Worm (Caenorhabditis elegans) whole organism, mixed stage, embryonic: ENCODE data around the gene ugt-65.
"Not testable (repeated sequence)": the region's sequence is repeated elsewhere in the genome, so short reads cannot be mapped to it uniquely, and the experiment has no call there.

Source experiments
- M03D4.4 ChIP-seq: sonication (generic microtip); optimal IDR thresholded peaks from 2 replicates; lab custom pipeline; 2017; ENCODE audit warnings: mild to moderate bottlenecking, missing genetic modification characterization, missing compliant biosample characterization
- bed-3 ChIP-seq: fragments of 200-800 bp; sonication (Bioruptor generic); optimal IDR thresholded peaks from 3 replicates; lab custom pipeline; 2018; ENCODE audit warnings: mild to moderate bottlenecking, missing genetic modification characterization, moderate library complexity, missing compliant biosample characterization
- blmp-1 ChIP-seq: fragments of 150-350 bp; optimal IDR thresholded peaks from 2 replicates; lab custom pipeline; 2014; ENCODE audit warnings: missing biosample characterization, missing genetic modification characterization
- ceh-39 ChIP-seq: fragments of 150-350 bp; optimal IDR thresholded peaks from 2 replicates; lab custom pipeline; 2014; ENCODE audit warnings: missing biosample characterization, missing genetic modification characterization
- ceh-43 ChIP-seq: fragments of 200-800 bp; sonication (Bioruptor generic); optimal IDR thresholded peaks from 2 replicates; lab custom pipeline; 2018; ENCODE audit warnings: mild to moderate bottlenecking, missing genetic modification characterization, moderate library complexity, missing compliant biosample characterization
- ceh-83 ChIP-seq: fragments of 200-800 bp; sonication (Bioruptor generic); optimal IDR thresholded peaks from 2 replicates; lab custom pipeline; 2018; ENCODE audit warnings: mild to moderate bottlenecking, missing genetic modification characterization, missing compliant biosample characterization
- ces-1 ChIP-seq: fragments of 150-350 bp; optimal IDR thresholded peaks from 2 replicates; lab custom pipeline; 2014; ENCODE audit warnings: missing biosample characterization, missing genetic modification reagents, missing genetic modification characterization
- elt-1 ChIP-seq: sonication (generic microtip); optimal IDR thresholded peaks from 2 replicates; lab custom pipeline; 2017; ENCODE audit warnings: missing genetic modification characterization, mild to moderate bottlenecking, missing compliant biosample characterization, antibody characterized with exemption, moderate library complexity, borderline replicate concordance; ENCODE audit not compliant: insufficient read depth
- elt-3 ChIP-seq: fragments of 150-350 bp; optimal IDR thresholded peaks from 2 replicates; lab custom pipeline; 2014; ENCODE audit warnings: missing biosample characterization, missing genetic modification characterization
- ham-2 ChIP-seq: fragments of 200-800 bp; sonication (Bioruptor generic); optimal IDR thresholded peaks from 2 replicates; lab custom pipeline; 2018; ENCODE audit warnings: mild to moderate bottlenecking, missing genetic modification characterization, missing compliant biosample characterization
- lin-13 ChIP-seq: fragments of 150-350 bp; optimal IDR thresholded peaks from 2 replicates; lab custom pipeline; 2014; ENCODE audit warnings: missing biosample characterization, missing genetic modification characterization
- lin-32 ChIP-seq: fragments of 200-800 bp; sonication (Bioruptor generic); optimal IDR thresholded peaks from 2 replicates; lab custom pipeline; 2018; ENCODE audit warnings: mild to moderate bottlenecking, missing genetic modification characterization, missing compliant biosample characterization
- lsy-2 ChIP-seq: fragments of 150-350 bp; optimal IDR thresholded peaks from 2 replicates; lab custom pipeline; 2014; ENCODE audit warnings: missing biosample characterization, missing genetic modification characterization
- mep-1 ChIP-seq: fragments of 150-350 bp; optimal IDR thresholded peaks from 2 replicates; lab custom pipeline; 2017; ENCODE audit warnings: missing biosample characterization, missing genetic modification reagents, missing genetic modification characterization, inconsistent platforms
- nhr-12 ChIP-seq: fragments of 150-350 bp; optimal IDR thresholded peaks from 2 replicates; lab custom pipeline; 2014; ENCODE audit warnings: missing biosample characterization, missing genetic modification characterization
- nhr-2 ChIP-seq: fragments of 150-350 bp; optimal IDR thresholded peaks from 2 replicates; lab custom pipeline; 2014; ENCODE audit warnings: missing biosample characterization, missing genetic modification characterization
- nhr-237 ChIP-seq: fragments of 150-350 bp; optimal IDR thresholded peaks from 2 replicates; lab custom pipeline; 2014; ENCODE audit warnings: missing biosample characterization, missing genetic modification characterization
- nhr-28 ChIP-seq: fragments of 150-350 bp; optimal IDR thresholded peaks from 2 replicates; lab custom pipeline; 2014; ENCODE audit warnings: missing biosample characterization, missing genetic modification characterization
- nhr-76 ChIP-seq: sonication (generic microtip); optimal IDR thresholded peaks from 2 replicates; lab custom pipeline; 2017; ENCODE audit warnings: missing biosample characterization, missing genetic modification characterization
- pha-4 ChIP-seq: fragments of 150-350 bp; optimal IDR thresholded peaks from 2 replicates; lab custom pipeline; 2018; ENCODE audit warnings: missing biosample characterization, missing genetic modification reagents, missing genetic modification characterization
- sem-2 ChIP-seq: fragments of 200-800 bp; sonication (Bioruptor generic); optimal IDR thresholded peaks from 2 replicates; lab custom pipeline; 2018; ENCODE audit warnings: mild to moderate bottlenecking, missing genetic modification characterization, missing compliant biosample characterization
- tbx-8 ChIP-seq: fragments of 200-800 bp; sonication (Bioruptor generic); optimal IDR thresholded peaks from 2 replicates; lab custom pipeline; 2018; ENCODE audit warnings: mild to moderate bottlenecking, missing genetic modification characterization, moderate library complexity, missing compliant biosample characterization
- unc-120 ChIP-seq: sonication (generic microtip); optimal IDR thresholded peaks from 2 replicates; lab custom pipeline; 2017; ENCODE audit warnings: missing genetic modification characterization, missing compliant biosample characterization; ENCODE audit not compliant: poor library complexity, severe bottlenecking
- unc-39 ChIP-seq: fragments of 150-350 bp; optimal IDR thresholded peaks from 2 replicates; lab custom pipeline; 2014; ENCODE audit warnings: missing biosample characterization, missing genetic modification characterization
- zip-8 ChIP-seq: fragments of 150-350 bp; optimal IDR thresholded peaks from 2 replicates; lab custom pipeline; 2014; ENCODE audit warnings: missing biosample characterization, missing genetic modification characterization

ugt-65 gene

ce11 chrIV:12456613-12457012 is 36.1 kb downstream of the ugt-65 start, which contains the start of gene C25G4.7:
Gene C25G4.7, plus strand, starts transcription at chrIV:12456913.
- TF ChIP-seq ceh-83 (GFP tag; lab: Kevin White, UChicago) = no peak
- TF ChIP-seq mep-1 (tag; lab: Kevin White, UChicago) = no peak
- TF ChIP-seq bed-3 (GFP tag; lab: Kevin White, UChicago) = no peak
- TF ChIP-seq, all 35 proteins: peak for 0

- TF ChIP-seq nhr-2 (tag; lab: Kevin White, UChicago) (no peak), blmp-1 (tag; lab: Kevin White, UChicago) (no peak), elt-3 (tag; lab: Kevin White, UChicago) (no peak), nhr-28 (tag; lab: Kevin White, UChicago) (no peak), lin-32 (GFP tag; lab: Kevin White, UChicago) (no peak), unc-120 (no peak), pha-4 (tag; lab: Kevin White, UChicago) (no peak), zip-8 (tag; lab: Kevin White, UChicago) (no peak), unc-39 (tag; lab: Kevin White, UChicago) (no peak), ceh-43 (GFP tag; lab: Kevin White, UChicago) (no peak), nhr-76 (tag; lab: Kevin White, UChicago) (no peak), lsy-2 (no peak), tbx-8 (GFP tag; lab: Kevin White, UChicago) (no peak), lin-13 (tag; lab: Kevin White, UChicago) (no peak), ceh-83 (GFP tag; lab: Kevin White, UChicago) (no peak), mep-1 (tag; lab: Kevin White, UChicago) (no peak)
Measured at ce11 chrIV:12463370-12463769, 42.9 kb downstream of the ugt-65 start, which contains the start of gene C25G4.8. Gene C25G4.8, minus strand, starts transcription at chrIV:12463470.

- no peak for TF ChIP-seq M03D4.4 (tag; lab: Kevin White, UChicago)
- no peak for TF ChIP-seq ceh-83 (GFP tag; lab: Kevin White, UChicago)
- TF ChIP-seq bed-3 (GFP tag; lab: Kevin White, UChicago) = no peak
- TF ChIP-seq nhr-76 (tag; lab: Kevin White, UChicago) = no peak
- TF ChIP-seq lin-32 (GFP tag; lab: Kevin White, UChicago) = no peak
- no peak for TF ChIP-seq pha-4 (tag; lab: Kevin White, UChicago)
- TF ChIP-seq lsy-2 = no peak
- TF ChIP-seq mep-1 (tag; lab: Kevin White, UChicago) = no peak
- TF ChIP-seq elt-1 (tag; lab: Kevin White, UChicago) = no peak
- TF ChIP-seq sem-2 (GFP tag; lab: Kevin White, UChicago) = no peak
- TF ChIP-seq unc-120 = no peak
- TF ChIP-seq unc-39 (tag; lab: Kevin White, UChicago) = no peak
- TF ChIP-seq nhr-12 (tag; lab: Kevin White, UChicago) = no peak
- no peak for TF ChIP-seq ceh-39 (tag; lab: Kevin White, UChicago)
- no peak for TF ChIP-seq tbx-8 (GFP tag; lab: Kevin White, UChicago)
Measured at ce11 chrIV:12464822-12465221, 44.3 kb downstream of the ugt-65 start.

ce11 chrIV:12467761-12468160 is 47.3 kb downstream of the ugt-65 start:
- TF ChIP-seq ceh-39 (tag; lab: Kevin White, UChicago) (peak; percentile 72), ham-2 (no peak)

ce11 chrIV:12468359-12468758 is 47.9 kb downstream of the ugt-65 start, which contains the start of gene igdb-2:
Gene igdb-2, plus strand, starts transcription at chrIV:12468659.
- TF ChIP-seq ces-1 (no peak), lin-13 (tag; lab: Kevin White, UChicago) (no peak), zip-8 (tag; lab: Kevin White, UChicago) (no peak), ham-2 (no peak), pha-4 (tag; lab: Kevin White, UChicago) (no peak), M03D4.4 (tag; lab: Kevin White, UChicago) (no peak)

ce11 chrIV:12476942-12477341 is 56.5 kb downstream of the ugt-65 start, which contains the start of gene T04A11.1:
Gene T04A11.1, minus strand, starts transcription at chrIV:12477042.
- not testable (repeated sequence) for TF ChIP-seq lsy-2; nhr-2 (tag; lab: Kevin White, UChicago); ceh-83 (GFP tag; lab: Kevin White, UChicago)

- TF ChIP-seq ceh-39 (tag; lab: Kevin White, UChicago); ham-2; nhr-237 (tag; lab: Kevin White, UChicago): not testable (repeated sequence)
- TF ChIP-seq, all 35 proteins: peak for 0; not testable (repeated sequence) for 35
Measured at ce11 chrIV:12478711-12479110, 58.2 kb downstream of the ugt-65 start, which contains the start of gene igdb-1. Gene igdb-1, plus strand, starts transcription at chrIV:12479011.
